Worm (Caenorhabditis elegans): ENCODE results near the gene T10G3.8.

T10G3.8 gene

DNA sequence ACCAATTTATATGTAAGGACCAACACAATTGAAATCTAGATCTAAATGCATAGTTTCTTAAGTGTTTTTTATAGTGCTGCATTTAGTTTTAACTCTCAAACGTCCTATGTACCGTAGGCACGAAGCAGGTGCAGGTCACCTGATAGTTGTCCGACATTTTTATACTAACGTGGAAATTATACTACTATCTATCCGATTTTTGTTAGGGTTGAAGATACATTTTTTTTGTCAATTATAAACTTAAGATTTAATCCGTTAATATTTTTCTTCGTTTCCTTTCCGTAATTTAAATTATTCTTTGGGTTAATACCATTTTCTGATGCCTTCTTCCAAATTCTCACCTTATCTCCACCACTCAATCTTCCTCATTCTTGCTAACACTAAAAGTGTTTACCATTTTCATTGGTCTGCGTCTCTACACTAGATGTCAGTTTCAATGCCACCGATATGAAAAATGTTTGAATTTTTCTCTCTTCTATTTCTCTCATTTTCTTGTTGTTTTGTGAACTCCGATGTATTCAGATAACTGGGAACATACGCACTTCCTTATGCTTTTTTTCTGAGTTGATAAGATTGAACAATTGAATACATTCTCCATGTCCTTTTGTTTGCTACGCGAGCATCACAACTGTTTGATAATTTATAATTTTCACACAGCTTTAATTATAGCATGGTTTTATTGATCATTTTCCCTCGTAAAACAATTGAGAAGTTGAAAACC, 30.9 kb downstream of the T10G3.8 start, which contains the start of gene Y2H9A.4:
Gene Y2H9A.4 (plus strand): TSS at position 671 of the 721 bp plus-strand sequence.
- TF ChIP-seq ztf-4 (tag; optimal IDR thresholded peaks at IDR 0.05) (no peak), snpc-4 (tag; optimal IDR thresholded peaks at IDR 0.05) (no peak), nhr-28 (tag; optimal IDR thresholded peaks at IDR 0.05) (no peak), tbx-2 (tag; optimal IDR thresholded peaks at IDR 0.05) (no peak), nhr-67 (tag; optimal IDR thresholded peaks at IDR 0.05) (no peak), fos-1 (tag; optimal IDR thresholded peaks at IDR 0.05) (no peak), nhr-11 (tag; optimal IDR thresholded peaks at IDR 0.05) (no peak), nhr-76 (tag; optimal IDR thresholded peaks at IDR 0.05) (no peak), egl-5 (tag; optimal IDR thresholded peaks at IDR 0.05) (no peak), lsy-12 (tag; optimal IDR thresholded peaks at IDR 0.05) (no peak), sea-2 (GFP tag; optimal IDR thresholded peaks at IDR 0.05) (no peak), egl-27 (tag; optimal IDR thresholded peaks at IDR 0.05) (no peak), nhr-77 (tag; optimal IDR thresholded peaks at IDR 0.05) (no peak), fkh-2 (tag; optimal IDR thresholded peaks at IDR 0.05) (no peak), nfya-1 (tag; optimal IDR thresholded peaks at IDR 0.05; ENCODE audit: insufficient read depth) (peak; percentile 3), pha-4 (tag; optimal IDR thresholded peaks at IDR 0.05) (peak; percentile 22), ceh-82 (tag; optimal IDR thresholded peaks at IDR 0.05) (no peak), nhr-12 (tag; optimal IDR thresholded peaks at IDR 0.05) (no peak), lin-15B (tag; optimal IDR thresholded peaks at IDR 0.05) (no peak), ztf-11 (tag; optimal IDR thresholded peaks at IDR 0.05) (no peak), nhr-23 (tag; optimal IDR thresholded peaks at IDR 0.05) (no peak), mml-1 (tag; optimal IDR thresholded peaks at IDR 0.05) (no peak), elt-2 (tag; optimal IDR thresholded peaks at IDR 0.05) (peak; percentile 54), ZK546.5 (tag; optimal IDR thresholded peaks at IDR 0.05) (no peak), nhr-237 (tag; optimal IDR thresholded peaks at IDR 0.05) (no peak), eor-1 (tag; optimal IDR thresholded peaks at IDR 0.05) (no peak), unc-39 (tag; optimal IDR thresholded peaks at IDR 0.05) (no peak), nhr-43 (tag; optimal IDR thresholded peaks at IDR 0.05; ENCODE audit: poor library complexity, severe bottlenecking) (no peak), mdl-1 (tag; optimal IDR thresholded peaks at IDR 0.05) (no peak), elt-1 (tag; optimal IDR thresholded peaks at IDR 0.05) (peak; percentile 72), ama-1 (optimal IDR thresholded peaks at IDR 0.05) (no peak), jun-1 (tag; optimal IDR thresholded peaks at IDR 0.05) (peak; percentile 67), ceh-28 (tag; optimal IDR thresholded peaks at IDR 0.05) (no peak), zag-1 (tag; optimal IDR thresholded peaks at IDR 0.05) (no peak), hmg-11 (tag; optimal IDR thresholded peaks at IDR 0.05) (no peak), ceh-16 (tag; optimal IDR thresholded peaks at IDR 0.05) (no peak), pqm-1 (tag; optimal IDR thresholded peaks at IDR 0.05) (no peak), nhr-25 (tag; optimal IDR thresholded peaks at IDR 0.05) (peak; percentile 72), ceh-9 (tag; optimal IDR thresholded peaks at IDR 0.05) (no peak), lin-39 (tag; optimal IDR thresholded peaks at IDR 0.05) (no peak), R02D3.7 (tag; optimal IDR thresholded peaks at IDR 0.05) (no peak), unc-62 (GFP tag; optimal IDR thresholded peaks at IDR 0.05) (no peak), fkh-10 (GFP tag; optimal IDR thresholded peaks at IDR 0.05) (no peak), aly-2 (tag; optimal IDR thresholded peaks at IDR 0.05) (no peak), skn-1 (tag; optimal IDR thresholded peaks at IDR 0.05) (no peak), daf-12 (tag; optimal IDR thresholded peaks at IDR 0.05) (no peak), elt-3 (tag; optimal IDR thresholded peaks at IDR 0.05) (no peak)

Data from whole organism, L3 larva.